Worm (Caenorhabditis elegans) whole organism, L4 larva: Measurements from ENCODE around the gene M18.3.
A peak's percentile ranks its signal among the peaks of the same experiment; 100 is the strongest.

Experiments used
- F26F4.8 ChIP-seq: fragments of 200-800 bp; sonication (Bioruptor generic); conservative IDR thresholded peaks from 2 replicates; pipeline ENCODE4 v1.3.6; 2022; ENCODE audit warnings: missing genetic modification characterization, missing compliant biosample characterization
- F37D6.2 ChIP-seq: sonication (generic microtip); optimal IDR thresholded peaks from 2 replicates; lab custom pipeline; 2016; ENCODE audit warnings: mild to moderate bottlenecking, missing genetic modification characterization, missing compliant biosample characterization
- F44E2.7 ChIP-seq: fragments of 200-800 bp; sonication (Bioruptor generic); IDR thresholded peaks from 2 replicates; pipeline ENCODE4 v2.1.2; 2022; ENCODE audit warnings: missing genetic modification characterization, missing compliant biosample characterization
- F49E8.2 ChIP-seq: sonication (generic microtip); optimal IDR thresholded peaks from 2 replicates; lab custom pipeline; 2016; ENCODE audit warnings: missing compliant biosample characterization, mild to moderate bottlenecking, missing genetic modification characterization, borderline replicate concordance
- Y105C5A.15 ChIP-seq: fragments of 200-800 bp; sonication (Bioruptor generic); IDR thresholded peaks from 2 replicates; pipeline ENCODE4 v1.3.6; 2022; ENCODE audit warnings: missing genetic modification characterization, missing compliant biosample characterization
- ZK337.2 ChIP-seq: fragments of 200-800 bp; sonication (Bioruptor generic); IDR thresholded peaks from 2 replicates; pipeline ENCODE4 v1.3.6; 2022; ENCODE audit warnings: missing genetic modification reagents, missing genetic modification characterization, missing compliant biosample characterization
- aha-1 ChIP-seq: fragments of 150-350 bp; peaks from one replicate; lab custom pipeline; 2014; ENCODE audit warnings: missing biosample characterization, missing genetic modification characterization
- arid-1 ChIP-seq: fragments of 200-800 bp; sonication (Bioruptor generic); conservative IDR thresholded peaks from 2 replicates; pipeline ENCODE4 v1.3.6; 2022; ENCODE audit warnings: missing genetic modification reagents, missing genetic modification characterization, missing compliant biosample characterization
- ceh-44 ChIP-seq: fragments of 200-800 bp; sonication (Bioruptor generic); IDR thresholded peaks from 2 replicates; pipeline ENCODE4 v1.3.6; 2022; ENCODE audit warnings: missing genetic modification reagents, missing genetic modification characterization, missing compliant biosample characterization
- ces-1 ChIP-seq: fragments of 150-350 bp; sonication (generic microtip); optimal IDR thresholded peaks from 4 replicates; lab custom pipeline; 2014; ENCODE audit warnings: missing biosample characterization, missing genetic modification reagents, missing genetic modification characterization
- daf-16 ChIP-seq, 3 experiments: sonication (generic microtip); optimal IDR thresholded peaks; 2 replicates each; lab custom pipeline; 2016 to 2017; ENCODE audit warnings: missing genetic modification characterization in 3 of 3, missing genetic modification reagents in 3 of 3, mild to moderate bottlenecking in 2 of 3, missing compliant biosample characterization in 2 of 3, missing biosample characterization in 1 of 3, moderate library complexity in 1 of 3
- daf-8 ChIP-seq: fragments of 200-800 bp; sonication (Bioruptor generic); IDR thresholded peaks from 2 replicates; pipeline ENCODE4 v1.3.6; 2022; ENCODE audit warnings: missing genetic modification characterization, missing compliant biosample characterization
- dpl-1 ChIP-seq: fragments of 150-350 bp; optimal IDR thresholded peaks from 2 replicates; lab custom pipeline; 2014; ENCODE audit warnings: missing biosample characterization, missing genetic modification reagents, missing genetic modification characterization
- dve-1 ChIP-seq: sonication (generic microtip); optimal IDR thresholded peaks from 2 replicates; lab custom pipeline; 2017; ENCODE audit warnings: antibody characterized with exemption, mild to moderate bottlenecking, missing genetic modification characterization, missing compliant biosample characterization; ENCODE audit not compliant: insufficient read depth
- egl-27 ChIP-seq: sonication (generic microtip); optimal IDR thresholded peaks from 3 replicates; lab custom pipeline; 2017; ENCODE audit warnings: missing biosample characterization, missing genetic modification reagents, missing genetic modification characterization
- egl-43 ChIP-seq: fragments of 200-800 bp; sonication (Bioruptor generic); IDR thresholded peaks from 2 replicates; pipeline ENCODE4 v1.3.6; 2022; ENCODE audit warnings: missing genetic modification reagents, missing genetic modification characterization, missing compliant biosample characterization
- hif-1 ChIP-seq, 2 experiments: sonication (generic microtip); optimal IDR thresholded peaks; 2 replicates each; lab custom pipeline; 2016 to 2017; ENCODE audit warnings: missing compliant biosample characterization in 2 of 2, missing genetic modification characterization in 2 of 2, missing genetic modification reagents in 2 of 2, missing genotype in 2 of 2, mild to moderate bottlenecking in 1 of 2
- hlh-30 ChIP-seq: sonication (generic microtip); optimal IDR thresholded peaks from 2 replicates; lab custom pipeline; 2017; ENCODE audit warnings: antibody characterized with exemption, mild to moderate bottlenecking, missing genetic modification characterization, missing compliant biosample characterization; ENCODE audit not compliant: insufficient read depth
- jun-1 ChIP-seq: fragments of 150-350 bp; optimal IDR thresholded peaks from 2 replicates; lab custom pipeline; 2014; ENCODE audit warnings: missing biosample characterization, missing genetic modification reagents, missing genetic modification characterization
- lin-13 ChIP-seq: fragments of 150-350 bp; optimal IDR thresholded peaks from 2 replicates; lab custom pipeline; 2014; ENCODE audit warnings: missing biosample characterization, missing genetic modification reagents, missing genetic modification characterization
- lin-29 ChIP-seq: fragments of 200-800 bp; sonication (Bioruptor generic); IDR thresholded peaks from 2 replicates; pipeline ENCODE4 v1.3.6; 2022; ENCODE audit warnings: missing genetic modification reagents, missing genetic modification characterization, missing compliant biosample characterization
- lir-3 ChIP-seq: sonication (generic microtip); optimal IDR thresholded peaks from 2 replicates; lab custom pipeline; 2016; ENCODE audit warnings: mild to moderate bottlenecking, missing genetic modification characterization, missing compliant biosample characterization
- mep-1 ChIP-seq: fragments of 150-350 bp; sonication (generic microtip); optimal IDR thresholded peaks from 3 replicates; lab custom pipeline; 2014; ENCODE audit warnings: missing biosample characterization, missing genetic modification characterization
- mes-2 ChIP-seq: sonication (generic microtip); optimal IDR thresholded peaks from 2 replicates; lab custom pipeline; 2016; ENCODE audit warnings: missing genotype, mild to moderate bottlenecking, missing genetic modification characterization, missing compliant biosample characterization; ENCODE audit not compliant: poor library complexity, severe bottlenecking
- nhr-42 ChIP-seq: fragments of 200-800 bp; sonication (Bioruptor generic); IDR thresholded peaks from 2 replicates; pipeline ENCODE4 v1.3.6; 2022; ENCODE audit warnings: missing genetic modification characterization, missing compliant biosample characterization
- pha-4 ChIP-seq, 2 experiments: fragments of 150-350 bp in 1 of 2; fragments of 200-800 bp in 1 of 2; sonication (Bioruptor generic) in 1 of 2; IDR thresholded peaks in 1 of 2; optimal IDR thresholded peaks in 1 of 2; 2 replicates each; pipeline versions ENCODE4 v1.3.6 to Lab custom; 2014 to 2022; ENCODE audit warnings: missing genetic modification characterization in 2 of 2, missing genetic modification reagents in 2 of 2, missing biosample characterization in 1 of 2, missing compliant biosample characterization in 1 of 2
- php-3 ChIP-seq: fragments of 200-800 bp; sonication (Bioruptor generic); IDR thresholded peaks from 2 replicates; pipeline ENCODE4 v1.3.6; 2022; ENCODE audit warnings: missing genetic modification reagents, missing genetic modification characterization, missing compliant biosample characterization
- spr-1 ChIP-seq: sonication (generic microtip); optimal IDR thresholded peaks from 2 replicates; lab custom pipeline; 2016; ENCODE audit warnings: mild to moderate bottlenecking, missing genetic modification characterization, missing compliant biosample characterization
- unc-130 ChIP-seq: sonication (generic microtip); optimal IDR thresholded peaks from 2 replicates; lab custom pipeline; 2016; ENCODE audit warnings: missing genetic modification reagents, missing genetic modification characterization, missing compliant biosample characterization
- vab-7 ChIP-seq: fragments of 200-800 bp; sonication (Bioruptor generic); IDR thresholded peaks from 2 replicates; pipeline ENCODE4 v1.3.6; 2022; ENCODE audit warnings: missing genetic modification reagents, missing genetic modification characterization, missing compliant biosample characterization
- zag-1 ChIP-seq: fragments of 150-350 bp; optimal IDR thresholded peaks from 2 replicates; lab custom pipeline; 2014; ENCODE audit warnings: missing biosample characterization, missing genetic modification characterization
- zip-11 ChIP-seq: fragments of 200-800 bp; sonication (Bioruptor generic); IDR thresholded peaks from 2 replicates; pipeline ENCODE4 v1.3.6; 2022; ENCODE audit warnings: missing genetic modification characterization, missing compliant biosample characterization

M18.3 gene

ce11 chrIV:12105558-12105957 lies at the start of gene M18.3:
Gene M18.3, plus strand, starts transcription at chrIV:12105858.
- no peak for TF ChIP-seq F37D6.2 (tag; lab: Kevin White, UChicago)
- TF ChIP-seq F49E8.2: no peak
- no peak for TF ChIP-seq ces-1
- no peak for TF ChIP-seq F44E2.7 (GFP tag; lab: Robert Waterston, UW)
- no peak for TF ChIP-seq pha-4 (GFP tag; IDR thresholded peaks at IDR 0.05; lab: Robert Waterston, UW)
- no peak for TF ChIP-seq pha-4 (tag; optimal IDR thresholded peaks at IDR 0.05; lab: Kevin White, UChicago)
- no peak for TF ChIP-seq mep-1 (tag; lab: Kevin White, UChicago)
- no peak for TF ChIP-seq arid-1 (GFP tag; lab: Robert Waterston, UW)
- TF ChIP-seq lir-3 (tag; lab: Kevin White, UChicago): no peak
- no peak for TF ChIP-seq dpl-1 (GFP tag; lab: Kevin White, UChicago)
- no peak for TF ChIP-seq zag-1 (tag; lab: Kevin White, UChicago)
- no peak for TF ChIP-seq hlh-30
- no peak for TF ChIP-seq Y105C5A.15 (GFP tag; lab: Robert Waterston, UW)
- no peak for TF ChIP-seq spr-1

DNA sequence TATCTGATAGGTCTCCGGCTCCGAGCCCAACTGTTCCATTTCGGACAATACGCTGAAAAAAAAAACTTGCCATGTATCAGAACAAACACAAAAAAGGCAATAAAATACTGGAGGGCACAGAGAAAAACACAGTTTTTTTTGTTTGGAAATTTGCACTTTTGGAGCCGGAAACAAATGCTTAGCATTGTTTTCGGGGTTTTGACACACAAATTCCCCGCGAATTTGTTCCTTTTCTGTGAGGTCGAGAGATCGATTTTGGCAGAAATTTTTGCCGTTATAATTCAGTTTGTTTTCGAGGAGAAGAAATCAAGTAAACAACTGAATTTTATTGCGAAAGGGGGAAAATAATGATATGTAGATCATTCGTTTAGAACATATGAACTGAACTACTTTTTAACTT lies 49.1 kb upstream of the M18.3 start, which contains the start of gene K08E4.2:
TSS of gene K08E4.2 (minus strand) at position 54 of the 400 bp plus-strand sequence.
- no peak for TF ChIP-seq lin-29
- TF ChIP-seq daf-16 (GFP tag; optimal IDR thresholded peaks at IDR 0.05; lab: Kevin White, UChicago): no peak
- no peak for TF ChIP-seq daf-16 (tag; optimal IDR thresholded peaks at IDR 0.05; lab: Kevin White, UChicago)
- no peak for TF ChIP-seq daf-8 (GFP tag; lab: Robert Waterston, UW)
- TF ChIP-seq F44E2.7 (GFP tag; lab: Robert Waterston, UW): no peak
- no peak for TF ChIP-seq aha-1 (tag; lab: Kevin White, UChicago)

ce11 chrIV:12057508-12057907 lies 48.1 kb upstream of the M18.3 start, which contains the start of gene K08E4.3:
Gene K08E4.3, plus strand, starts transcription at chrIV:12057742.
- TF ChIP-seq mes-2 (tag; lab: Kevin White, UChicago) (peak; percentile 8), egl-43 (GFP tag; lab: Robert Waterston, UW) (no peak)

DNA sequence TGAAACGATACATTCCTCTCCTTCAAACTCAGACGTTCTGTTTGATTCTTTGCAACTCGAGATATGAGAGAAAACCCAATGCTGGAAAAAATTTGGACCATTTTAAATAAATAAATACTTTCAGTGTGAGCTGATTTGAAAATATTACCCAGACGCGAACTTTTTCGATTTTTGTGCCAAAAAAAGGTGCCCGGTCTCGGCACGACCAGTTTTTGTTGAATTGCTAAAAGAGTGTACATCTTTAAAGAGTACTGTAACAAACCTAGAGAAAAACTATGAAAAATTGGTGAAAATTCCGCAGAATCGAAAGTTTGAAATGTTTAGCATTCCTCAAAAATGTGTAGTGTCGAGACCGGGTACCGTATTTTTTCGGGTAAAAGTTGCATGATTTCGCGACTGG lies 44.4 kb upstream of the M18.3 start, which contains the start of gene K08E4.8:
TSS of gene K08E4.8 (minus strand) at position 101 of the 400 bp plus-strand sequence.
- no peak for TF ChIP-seq ZK337.2 (GFP tag; lab: Robert Waterston, UW)

ce11 chrIV:12068590-12068989 lies 37.1 kb upstream of the M18.3 start, which contains the start of gene bath-37:
Gene bath-37, plus strand, starts transcription at chrIV:12068890.
- TF ChIP-seq unc-130 (GFP tag; lab: Kevin White, UChicago): no peak
- TF ChIP-seq egl-27 (tag; lab: Kevin White, UChicago): no peak
- no peak for TF ChIP-seq vab-7 (GFP tag; lab: Robert Waterston, UW)
- TF ChIP-seq zip-11 (GFP tag; lab: Robert Waterston, UW): no peak
- no peak for TF ChIP-seq jun-1 (tag; lab: Kevin White, UChicago)
- no peak for TF ChIP-seq dve-1 (tag; lab: Kevin White, UChicago)
- TF ChIP-seq F26F4.8 (GFP tag; lab: Robert Waterston, UW): no peak
- no peak for TF ChIP-seq dpl-1 (GFP tag; lab: Kevin White, UChicago)
- TF ChIP-seq hif-1 (tag; optimal IDR thresholded peaks at IDR 0.05; lab: Kevin White, UChicago): no peak
- no peak for TF ChIP-seq lin-13
- TF ChIP-seq php-3 (GFP tag; lab: Robert Waterston, UW): no peak
- no peak for TF ChIP-seq ceh-44 (GFP tag; lab: Robert Waterston, UW)
- TF ChIP-seq nhr-42 (GFP tag; lab: Robert Waterston, UW): no peak
